Worm (Caenorhabditis elegans): ENCODE data around the gene E04F6.9.
A peak's percentile ranks its signal among the peaks of the same experiment; 100 is the strongest.

DNA sequence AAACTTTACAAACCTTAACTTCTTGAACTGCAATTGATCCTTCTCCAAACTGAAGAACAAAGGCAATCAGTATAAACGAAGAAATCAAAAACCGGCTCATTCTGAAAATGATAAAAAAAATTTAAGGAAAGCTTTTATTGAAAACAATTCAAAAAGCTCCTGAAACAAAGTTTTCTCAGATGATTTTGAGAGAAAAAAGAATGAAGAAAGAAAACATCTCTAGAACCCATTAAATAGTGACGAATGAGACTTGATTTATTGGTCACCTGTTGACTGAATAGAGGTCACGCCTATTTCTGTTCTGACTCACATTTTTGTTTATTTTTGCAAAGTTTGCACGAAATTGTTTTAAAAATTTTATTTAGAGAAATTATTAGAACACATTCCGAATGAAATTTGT, 679 bp downstream of the E04F6.9 start, which contains the start of gene E04F6.8:
- TF ChIP-seq nhr-20 (tag; optimal IDR thresholded peaks at IDR 0.05) = no peak
- TF ChIP-seq lin-35 (GFP tag; optimal IDR thresholded peaks at IDR 0.05) = no peak
- TF ChIP-seq aha-1 (tag; optimal IDR thresholded peaks at IDR 0.05) = no peak
- no peak for TF ChIP-seq nhr-77 (tag; optimal IDR thresholded peaks at IDR 0.05)
- TF ChIP-seq fkh-10 (GFP tag; optimal IDR thresholded peaks at IDR 0.05) = no peak
- peak; percentile 45 for TF ChIP-seq lir-3 (tag; optimal IDR thresholded peaks at IDR 0.05; ENCODE audit: poor library complexity)
- TF ChIP-seq C04F5.9 (tag; optimal IDR thresholded peaks at IDR 0.05) = no peak
- no peak for TF ChIP-seq snpc-4 (tag; optimal IDR thresholded peaks at IDR 0.05)
- no peak for TF ChIP-seq mdl-1 (tag; optimal IDR thresholded peaks at IDR 0.05)
- TF ChIP-seq ces-1 (GFP tag; optimal IDR thresholded peaks at IDR 0.05) = no peak
- TF ChIP-seq nhr-12 (tag; optimal IDR thresholded peaks at IDR 0.05) = no peak
- no peak for TF ChIP-seq ztf-4 (tag; optimal IDR thresholded peaks at IDR 0.05)
